Worm (Caenorhabditis elegans): Measurements from ENCODE around the gene him-10.

ce11 chrIII:5790550-5790949 is 12.5 kb upstream of the him-10 start, which contains the start of gene rev-3:
- TF ChIP-seq nhr-43 (tag; optimal IDR thresholded peaks at IDR 0.05; ENCODE audit: poor library complexity, severe bottlenecking) (no peak), ztf-11 (tag; optimal IDR thresholded peaks at IDR 0.05) (no peak), egl-27 (tag; optimal IDR thresholded peaks at IDR 0.05) (no peak), R02D3.7 (tag; optimal IDR thresholded peaks at IDR 0.05) (no peak)

All from whole organism, L3 larva.